Worm (Caenorhabditis elegans) whole organism, early embryonic: ENCODE data around the gene clec-48.

Experiments
- B0310.2 ChIP-seq: sonication (generic microtip); optimal IDR thresholded peaks from 2 replicates; lab custom pipeline; 2016; ENCODE audit warnings: mild to moderate bottlenecking, missing genetic modification characterization, missing compliant biosample characterization
- F13C5.2 ChIP-seq: sonication (generic microtip); optimal IDR thresholded peaks from 2 replicates; lab custom pipeline; 2017; ENCODE audit warnings: mild to moderate bottlenecking, missing genetic modification characterization, inconsistent platforms, missing compliant biosample characterization
- aly-1 ChIP-seq: sonication (generic microtip); optimal IDR thresholded peaks from 2 replicates; lab custom pipeline; 2016; ENCODE audit warnings: missing genetic modification characterization, missing compliant biosample characterization
- ama-1 ChIP-seq: fragments of 150-350 bp; optimal IDR thresholded peaks from 2 replicates; lab custom pipeline; 2014
- ceh-13 ChIP-seq: fragments of 200-800 bp; sonication (Bioruptor generic); optimal IDR thresholded peaks from 2 replicates; lab custom pipeline; 2018; ENCODE audit warnings: mild to moderate bottlenecking, missing genetic modification characterization, missing compliant biosample characterization
- ceh-36 ChIP-seq: sonication (generic microtip); optimal IDR thresholded peaks from 2 replicates; lab custom pipeline; 2016; ENCODE audit warnings: missing genetic modification characterization, inconsistent platforms, missing compliant biosample characterization
- ets-7 ChIP-seq: sonication (generic microtip); optimal IDR thresholded peaks from 2 replicates; lab custom pipeline; 2016; ENCODE audit warnings: missing genotype, missing genetic modification characterization, missing compliant biosample characterization
- flt-1 ChIP-seq: fragments of 200-800 bp; sonication (Bioruptor generic); IDR thresholded peaks from 2 replicates; pipeline ENCODE4 v1.3.6; 2022; ENCODE audit warnings: missing genetic modification characterization, missing compliant biosample characterization
- hmbx-1 ChIP-seq: sonication (generic microtip); optimal IDR thresholded peaks from 2 replicates; lab custom pipeline; 2016; ENCODE audit warnings: mild to moderate bottlenecking, missing genetic modification characterization, missing compliant biosample characterization
- hmg-4 ChIP-seq: fragments of 200-800 bp; sonication (Bioruptor generic); optimal IDR thresholded peaks from 2 replicates; lab custom pipeline; 2018; ENCODE audit warnings: mild to moderate bottlenecking, missing genetic modification characterization, missing compliant biosample characterization
- hnd-1 ChIP-seq: sonication (generic microtip); optimal IDR thresholded peaks from 2 replicates; lab custom pipeline; 2016; ENCODE audit warnings: missing genetic modification characterization, missing compliant biosample characterization
- pes-1 ChIP-seq: fragments of 200-800 bp; sonication (Bioruptor generic); IDR thresholded peaks from 2 replicates; pipeline ENCODE4 v1.3.6; 2022; ENCODE audit warnings: missing genetic modification reagents, missing genetic modification characterization, missing compliant biosample characterization
- scrt-1 ChIP-seq: fragments of 200-800 bp; sonication (Bioruptor generic); IDR thresholded peaks from 2 replicates; pipeline ENCODE4 v1.3.6; 2022; ENCODE audit warnings: missing genetic modification characterization, missing compliant biosample characterization
- sea-1 ChIP-seq: fragments of 200-800 bp; sonication (Bioruptor generic); conservative IDR thresholded peaks from 2 replicates; pipeline ENCODE4 v1.3.6; 2022; ENCODE audit warnings: missing genetic modification characterization, missing compliant biosample characterization
- tbx-11 ChIP-seq: fragments of 200-800 bp; sonication (Bioruptor generic); IDR thresholded peaks from 2 replicates; pipeline ENCODE4 v1.3.6; 2022; ENCODE audit warnings: missing genetic modification characterization, missing compliant biosample characterization
- tbx-37 ChIP-seq: fragments of 200-800 bp; sonication (Bioruptor generic); conservative IDR thresholded peaks from 2 replicates; pipeline ENCODE4 v1.3.6; 2022; ENCODE audit warnings: missing genetic modification reagents, missing genetic modification characterization, missing compliant biosample characterization
- tra-4 ChIP-seq: sonication (generic microtip); optimal IDR thresholded peaks from 2 replicates; lab custom pipeline; 2017; ENCODE audit warnings: missing genetic modification characterization, missing compliant biosample characterization

Gene clec-48

DNA sequence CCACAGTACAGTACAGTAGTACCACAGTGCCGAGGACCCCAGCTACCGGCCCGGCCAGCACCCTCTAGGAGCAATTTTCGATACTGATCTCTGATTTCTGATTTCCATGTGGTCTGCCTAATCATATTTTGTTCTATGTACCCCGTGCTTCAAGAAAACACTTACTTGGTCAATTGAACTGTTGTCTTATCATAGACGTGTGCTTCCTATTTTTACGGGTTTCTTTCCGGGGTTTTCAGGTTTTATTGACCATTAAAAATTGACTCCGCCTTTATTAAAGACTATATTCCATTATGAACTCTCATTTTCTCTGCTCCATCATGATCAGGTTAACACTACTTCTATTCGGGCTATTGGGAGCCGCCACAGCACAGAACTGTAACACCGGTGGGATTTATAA lies at the start of gene clec-48:
Gene clec-48 (plus strand): TSS at position 320 of the 400 bp plus-strand sequence.
- TF ChIP-seq B0310.2 (tag; lab: Kevin White, UChicago) (no peak), tbx-11 (no peak), hmg-4 (no peak), hmbx-1 (tag; lab: Kevin White, UChicago) (no peak), ama-1 (lab: Kevin White, UChicago) (no peak), hnd-1 (tag; lab: Kevin White, UChicago) (no peak), flt-1 (GFP tag; lab: Robert Waterston, UW) (no peak), F13C5.2 (tag; lab: Kevin White, UChicago) (no peak), tbx-37 (no peak), pes-1 (GFP tag; lab: Robert Waterston, UW) (no peak), aly-1 (tag; lab: Kevin White, UChicago) (no peak), sea-1 (GFP tag; lab: Robert Waterston, UW) (no peak), ets-7 (no peak), ceh-36 (tag; lab: Kevin White, UChicago) (no peak), tra-4 (tag; lab: Kevin White, UChicago) (no peak), scrt-1 (GFP tag; lab: Robert Waterston, UW) (no peak)

- TF ChIP-seq aly-1 (tag; lab: Kevin White, UChicago) (no peak), flt-1 (GFP tag; lab: Robert Waterston, UW) (no peak), B0310.2 (tag; lab: Kevin White, UChicago) (no peak), ceh-36 (tag; lab: Kevin White, UChicago) (no peak), F13C5.2 (tag; lab: Kevin White, UChicago) (no peak), tbx-11 (no peak), ama-1 (lab: Kevin White, UChicago) (no peak), hmbx-1 (tag; lab: Kevin White, UChicago) (no peak), ets-7 (no peak), pes-1 (GFP tag; lab: Robert Waterston, UW) (no peak), ceh-13 (GFP tag; lab: Kevin White, UChicago) (no peak)
Observed at ce11 chrV:18109449-18109848, 48.4 kb upstream of the clec-48 start.

DNA sequence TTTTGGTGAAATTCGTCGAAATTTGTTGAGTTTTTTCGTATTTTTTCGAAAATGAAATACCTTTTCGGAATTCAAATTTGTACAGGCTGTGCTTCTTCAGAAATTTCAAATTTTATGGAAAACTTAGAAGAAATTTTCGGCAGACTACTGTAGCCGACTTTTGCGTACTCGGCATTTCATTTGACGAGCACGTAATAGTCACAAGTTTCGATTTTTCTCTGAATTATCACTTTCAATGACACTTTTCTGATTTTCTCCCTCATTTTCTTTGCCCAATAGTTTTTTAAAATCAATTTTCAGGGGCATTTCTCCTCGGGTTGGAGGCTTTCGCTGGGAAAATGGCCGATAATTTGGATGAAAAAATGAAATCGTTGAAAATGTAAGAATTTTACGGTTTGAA lies 34.2 kb upstream of the clec-48 start, which contains the start of gene fbxa-107:
Gene fbxa-107 (plus strand): TSS at position 301 of the 400 bp plus-strand sequence.
- no peak for TF ChIP-seq pes-1 (GFP tag; lab: Robert Waterston, UW)
- TF ChIP-seq ama-1 (lab: Kevin White, UChicago): no peak
- TF ChIP-seq ceh-36 (tag; lab: Kevin White, UChicago): no peak
- no peak for TF ChIP-seq tbx-37
- TF ChIP-seq F13C5.2 (tag; lab: Kevin White, UChicago): no peak
- TF ChIP-seq sea-1 (GFP tag; lab: Robert Waterston, UW): no peak
- TF ChIP-seq hmbx-1 (tag; lab: Kevin White, UChicago): no peak
- TF ChIP-seq ceh-13 (GFP tag; lab: Kevin White, UChicago): no peak

- TF ChIP-seq hmbx-1 (tag; lab: Kevin White, UChicago) (no peak), tbx-11 (no peak), B0310.2 (tag; lab: Kevin White, UChicago) (no peak)
Observed at ce11 chrV:18125075-18125474, 32.8 kb upstream of the clec-48 start, which contains the start of gene fbxa-210. fbxa-210 (plus strand) TSS chrV:18125375.

DNA sequence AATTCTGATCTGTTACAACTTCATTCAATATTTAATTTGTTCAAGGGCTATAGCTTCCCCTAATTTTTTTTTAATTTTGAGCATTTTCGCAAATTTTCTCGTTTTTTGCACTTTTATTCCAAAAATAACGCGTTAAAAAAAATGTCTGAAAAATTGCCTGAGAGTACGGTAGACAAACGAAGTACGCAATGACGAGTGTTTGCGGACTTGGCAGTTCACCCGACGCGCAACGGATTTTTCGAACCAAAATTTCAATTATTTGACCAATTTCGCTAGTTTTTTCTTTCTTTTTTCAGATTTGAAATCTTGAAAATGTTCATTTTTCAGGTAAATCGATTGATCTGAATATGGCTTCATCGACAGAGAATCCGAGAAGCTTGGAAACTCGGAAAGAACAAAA lies 30.6 kb upstream of the clec-48 start, which contains the start of gene fbxa-211:
Gene fbxa-211 (plus strand): TSS at position 328 of the 400 bp plus-strand sequence.
- TF ChIP-seq tbx-11: no peak
- no peak for TF ChIP-seq hmbx-1 (tag; lab: Kevin White, UChicago)
- TF ChIP-seq tbx-37: no peak
- TF ChIP-seq hmg-4: no peak
- no peak for TF ChIP-seq flt-1 (GFP tag; lab: Robert Waterston, UW)
- no peak for TF ChIP-seq pes-1 (GFP tag; lab: Robert Waterston, UW)
- no peak for TF ChIP-seq ama-1 (lab: Kevin White, UChicago)
- no peak for TF ChIP-seq tra-4 (tag; lab: Kevin White, UChicago)
- TF ChIP-seq ceh-36 (tag; lab: Kevin White, UChicago): no peak

- TF ChIP-seq ama-1 (lab: Kevin White, UChicago) (no peak), pes-1 (GFP tag; lab: Robert Waterston, UW) (no peak)
Observed at ce11 chrV:18128545-18128944, 29.3 kb upstream of the clec-48 start.

- TF ChIP-seq scrt-1 (GFP tag; lab: Robert Waterston, UW): no peak
- no peak for TF ChIP-seq tbx-37
- TF ChIP-seq flt-1 (GFP tag; lab: Robert Waterston, UW): no peak
- TF ChIP-seq sea-1 (GFP tag; lab: Robert Waterston, UW): no peak
- TF ChIP-seq tbx-11: no peak
- no peak for TF ChIP-seq ceh-13 (GFP tag; lab: Kevin White, UChicago)
- no peak for TF ChIP-seq tra-4 (tag; lab: Kevin White, UChicago)
- TF ChIP-seq ets-7: no peak
- TF ChIP-seq hmbx-1 (tag; lab: Kevin White, UChicago): no peak
- no peak for TF ChIP-seq F13C5.2 (tag; lab: Kevin White, UChicago)
- TF ChIP-seq pes-1 (GFP tag; lab: Robert Waterston, UW): no peak
- no peak for TF ChIP-seq aly-1 (tag; lab: Kevin White, UChicago)
- TF ChIP-seq B0310.2 (tag; lab: Kevin White, UChicago): no peak
- no peak for TF ChIP-seq hnd-1 (tag; lab: Kevin White, UChicago)
- TF ChIP-seq ceh-36 (tag; lab: Kevin White, UChicago): no peak
- no peak for TF ChIP-seq hmg-4
- TF ChIP-seq ama-1 (lab: Kevin White, UChicago): no peak
Observed at ce11 chrV:18131049-18131448, 26.8 kb upstream of the clec-48 start, which contains the start of gene Y37H2A.12. Y37H2A.12 (minus strand) TSS chrV:18131129.

DNA sequence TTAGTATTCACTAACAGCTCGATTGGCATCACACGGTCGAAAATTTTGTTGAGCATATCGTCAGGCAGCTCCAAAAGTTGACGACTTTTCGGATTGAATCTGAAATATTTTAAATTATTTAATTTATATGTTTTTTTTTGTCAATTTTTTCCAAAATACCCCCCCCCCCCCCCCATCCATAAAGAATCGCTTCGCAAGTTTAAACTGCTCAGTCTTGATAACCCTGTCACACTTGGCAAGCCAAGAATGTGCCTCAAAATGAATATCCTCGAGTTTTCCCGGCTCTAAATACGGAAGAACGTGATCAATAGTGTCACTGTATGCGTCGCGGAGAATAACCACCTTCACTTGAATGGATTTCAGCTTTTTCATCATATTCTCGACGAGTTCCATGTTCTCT lies 24.6 kb upstream of the clec-48 start, which contains the start of gene Y37H2A.18:
Gene Y37H2A.18 (minus strand): TSS at position 101 of the 400 bp plus-strand sequence.
- TF ChIP-seq scrt-1 (GFP tag; lab: Robert Waterston, UW): no peak
- no peak for TF ChIP-seq hnd-1 (tag; lab: Kevin White, UChicago)
- no peak for TF ChIP-seq tra-4 (tag; lab: Kevin White, UChicago)
- TF ChIP-seq ceh-36 (tag; lab: Kevin White, UChicago): no peak
- TF ChIP-seq hmbx-1 (tag; lab: Kevin White, UChicago): no peak
- TF ChIP-seq flt-1 (GFP tag; lab: Robert Waterston, UW): no peak
- no peak for TF ChIP-seq pes-1 (GFP tag; lab: Robert Waterston, UW)
- no peak for TF ChIP-seq B0310.2 (tag; lab: Kevin White, UChicago)
- TF ChIP-seq sea-1 (GFP tag; lab: Robert Waterston, UW): no peak
- no peak for TF ChIP-seq hmg-4
- no peak for TF ChIP-seq tbx-11
- no peak for TF ChIP-seq F13C5.2 (tag; lab: Kevin White, UChicago)
- no peak for TF ChIP-seq ceh-13 (GFP tag; lab: Kevin White, UChicago)
- no peak for TF ChIP-seq ets-7
- TF ChIP-seq tbx-37: no peak
- TF ChIP-seq ama-1 (lab: Kevin White, UChicago): no peak
- TF ChIP-seq aly-1 (tag; lab: Kevin White, UChicago): no peak
